Worm (Caenorhabditis elegans) whole organism, mixed stage, embryonic: ENCODE measurements around the gene rha-2.

ENCODE experiments used
- blmp-1 ChIP-seq: fragments of 150-350 bp; optimal IDR thresholded peaks from 2 replicates; lab custom pipeline; 2014; ENCODE audit warnings: missing biosample characterization, missing genetic modification characterization
- ceh-39 ChIP-seq: fragments of 150-350 bp; optimal IDR thresholded peaks from 2 replicates; lab custom pipeline; 2014; ENCODE audit warnings: missing biosample characterization, missing genetic modification characterization
- ham-2 ChIP-seq: fragments of 200-800 bp; sonication (Bioruptor generic); optimal IDR thresholded peaks from 2 replicates; lab custom pipeline; 2018; ENCODE audit warnings: mild to moderate bottlenecking, missing genetic modification characterization, missing compliant biosample characterization
- lin-32 ChIP-seq: fragments of 200-800 bp; sonication (Bioruptor generic); optimal IDR thresholded peaks from 2 replicates; lab custom pipeline; 2018; ENCODE audit warnings: mild to moderate bottlenecking, missing genetic modification characterization, missing compliant biosample characterization
- nhr-237 ChIP-seq: fragments of 150-350 bp; optimal IDR thresholded peaks from 2 replicates; lab custom pipeline; 2014; ENCODE audit warnings: missing biosample characterization, missing genetic modification characterization
- nhr-28 ChIP-seq: fragments of 150-350 bp; optimal IDR thresholded peaks from 2 replicates; lab custom pipeline; 2014; ENCODE audit warnings: missing biosample characterization, missing genetic modification characterization
- nhr-76 ChIP-seq: sonication (generic microtip); optimal IDR thresholded peaks from 2 replicates; lab custom pipeline; 2017; ENCODE audit warnings: missing biosample characterization, missing genetic modification characterization
- snpc-4 ChIP-seq: fragments of 150-350 bp; optimal IDR thresholded peaks from 2 replicates; lab custom pipeline; 2014; ENCODE audit warnings: missing biosample characterization, missing genetic modification characterization
- unc-120 ChIP-seq: sonication (generic microtip); optimal IDR thresholded peaks from 2 replicates; lab custom pipeline; 2017; ENCODE audit warnings: missing genetic modification characterization, missing compliant biosample characterization; ENCODE audit not compliant: poor library complexity, severe bottlenecking
- unc-62 ChIP-seq: fragments of 150-350 bp; optimal IDR thresholded peaks from 2 replicates; lab custom pipeline; 2014; ENCODE audit warnings: missing biosample characterization, missing genetic modification reagents, missing genetic modification characterization

- TF ChIP-seq ham-2 (GFP tag; lab: Kevin White, UChicago) (peak; percentile 73), unc-62 (GFP tag; lab: Kevin White, UChicago) (no peak), nhr-28 (tag; lab: Kevin White, UChicago) (no peak), snpc-4 (no peak), nhr-76 (no peak), blmp-1 (tag; lab: Kevin White, UChicago) (peak; percentile 73), ceh-39 (no peak), nhr-237 (tag; lab: Kevin White, UChicago) (no peak), unc-120 (tag; lab: Kevin White, UChicago) (no peak), lin-32 (GFP tag; lab: Kevin White, UChicago) (no peak)
Measured at ce11 chrIII:8596692-8597091, 17.7 kb downstream of the rha-2 start.
